Fruit fly (Drosophila melanogaster) whole organism, wandering third instar larva: ENCODE data around the gene CG13362.

Source experiments
- Abd-B ChIP-seq: fragments of >200 bp; optimal IDR thresholded peaks from 2 replicates; lab custom pipeline; 2017; ENCODE audit warnings: missing biosample characterization, missing genetic modification characterization
- CG32264 ChIP-seq: fragments of 200-800 bp; sonication (Bioruptor generic); optimal IDR thresholded peaks from 2 replicates; lab custom pipeline; 2016; ENCODE audit warnings: missing biosample characterization, missing genetic modification characterization
- CG9705 ChIP-seq: fragments of 200-800 bp; sonication (Bioruptor generic); optimal IDR thresholded peaks from 2 replicates; lab custom pipeline; 2018; ENCODE audit warnings: missing biosample characterization, mild to moderate bottlenecking, missing genetic modification characterization
- CrebA ChIP-seq: fragments of 200-800 bp; sonication (Bioruptor generic); optimal IDR thresholded peaks from 2 replicates; lab custom pipeline; 2016; ENCODE audit warnings: missing biosample characterization, mild to moderate bottlenecking, missing genetic modification characterization, borderline replicate concordance
- Dfd ChIP-seq: fragments of >200 bp; optimal IDR thresholded peaks from 2 replicates; lab custom pipeline; 2017; ENCODE audit warnings: missing biosample characterization, missing genetic modification characterization
- Dif ChIP-seq: fragments of 200-275, 200-300 bp; sonication (Bioruptor generic); optimal IDR thresholded peaks from 2 replicates; lab custom pipeline; 2018; ENCODE audit warnings: missing biosample characterization, missing genetic modification characterization; ENCODE audit not compliant: partially characterized antibody
- GATAd ChIP-seq: sonication (Bioruptor generic); optimal IDR thresholded peaks from 2 replicates; lab custom pipeline; 2016; ENCODE audit warnings: missing biosample characterization, missing genetic modification characterization
- HLH106 ChIP-seq: fragments of 200-800 bp; optimal IDR thresholded peaks from 3 replicates; lab custom pipeline; 2019; ENCODE audit warnings: missing biosample characterization, mild to moderate bottlenecking, missing genetic modification characterization, moderate library complexity
- Hnf4 ChIP-seq: fragments of 200-800 bp; sonication (Bioruptor generic); optimal IDR thresholded peaks from 2 replicates; lab custom pipeline; 2016; ENCODE audit warnings: missing biosample characterization, mild to moderate bottlenecking, missing genetic modification characterization
- Hr78 ChIP-seq: fragments of >200 bp; optimal IDR thresholded peaks from 2 replicates; lab custom pipeline; 2017; ENCODE audit warnings: missing biosample characterization, missing genetic modification characterization
- Hr83 ChIP-seq: fragments of 200-300 bp; sonication (Bioruptor generic); optimal IDR thresholded peaks from 2 replicates; lab custom pipeline; 2016; ENCODE audit warnings: missing biosample characterization, mild to moderate bottlenecking, missing genetic modification characterization, moderate library complexity; ENCODE audit not compliant: poor library complexity, severe bottlenecking
- Jra ChIP-seq: sonication (Bioruptor generic); optimal IDR thresholded peaks from 2 replicates; lab custom pipeline; 2016; ENCODE audit warnings: missing biosample characterization, missing genetic modification characterization
- Mio ChIP-seq: sonication (Bioruptor generic); optimal IDR thresholded peaks from 2 replicates; lab custom pipeline; 2016; ENCODE audit warnings: missing biosample characterization, missing genetic modification characterization
- Myc ChIP-seq: fragments of >200 bp; optimal IDR thresholded peaks from 2 replicates; lab custom pipeline; 2017
- N ChIP-seq: fragments of >200 bp; optimal IDR thresholded peaks from 2 replicates; lab custom pipeline; 2018; ENCODE audit warnings: missing biosample characterization, missing external identifiers, missing genetic modification characterization
- OdsH ChIP-seq: fragments of 200-800 bp; sonication (Bioruptor generic); optimal IDR thresholded peaks from 2 replicates; lab custom pipeline; 2016; ENCODE audit warnings: missing biosample characterization, mild to moderate bottlenecking, missing genetic modification characterization
- Rel ChIP-seq, 2 experiments: fragments of 200-800 bp; sonication (Bioruptor generic) in 1 of 2; optimal IDR thresholded peaks; 2 replicates in 1 of 2; 3 replicates in 1 of 2; lab custom pipeline; 2016 to 2019; ENCODE audit warnings: mild to moderate bottlenecking in 2 of 2, missing biosample characterization in 2 of 2, missing genetic modification characterization in 2 of 2, moderate library complexity in 1 of 2
- Sp1 ChIP-seq: fragments of 200-800 bp; sonication (Bioruptor generic); optimal IDR thresholded peaks from 3 replicates; lab custom pipeline; 2019; ENCODE audit warnings: missing biosample characterization, mild to moderate bottlenecking, missing genetic modification characterization, moderate library complexity
- Vsx2 ChIP-seq: fragments of 200-300, 225-300 bp; sonication (Bioruptor generic); optimal IDR thresholded peaks from 2 replicates; lab custom pipeline; 2018; ENCODE audit warnings: missing biosample characterization, missing genetic modification characterization; ENCODE audit not compliant: partially characterized antibody
- br ChIP-seq: fragments of 200-800 bp; sonication (Bioruptor generic); optimal IDR thresholded peaks from 2 replicates; lab custom pipeline; 2016; ENCODE audit warnings: missing biosample characterization, missing genetic modification characterization
- brk ChIP-seq: fragments of 200-800 bp; sonication (Bioruptor generic); optimal IDR thresholded peaks from 2 replicates; lab custom pipeline; 2016; ENCODE audit warnings: missing biosample characterization, mild to moderate bottlenecking, missing genetic modification characterization
- dl ChIP-seq, 2 experiments: fragments of 175-275, 200-275 bp in 1 of 2; fragments of 200-275 bp in 1 of 2; sonication (Bioruptor generic); optimal IDR thresholded peaks; lab custom pipeline; 2018; ENCODE audit warnings: mild to moderate bottlenecking in 2 of 2, missing biosample characterization in 2 of 2, missing genetic modification characterization in 2 of 2, moderate library complexity in 2 of 2; ENCODE audit not compliant: partially characterized antibody in 2 of 2, insufficient read depth in 1 of 2
- dmrt93B ChIP-seq: fragments of 200-800 bp; sonication (Bioruptor generic); optimal IDR thresholded peaks from 2 replicates; lab custom pipeline; 2018; ENCODE audit warnings: missing biosample characterization, mild to moderate bottlenecking, missing genetic modification characterization
- dsf ChIP-seq: sonication (Bioruptor generic); optimal IDR thresholded peaks from 2 replicates; lab custom pipeline; 2016; ENCODE audit warnings: missing biosample characterization, missing genetic modification characterization, borderline replicate concordance
- ey ChIP-seq: fragments of 200-800 bp; sonication (Bioruptor generic); optimal IDR thresholded peaks from 2 replicates; lab custom pipeline; 2016; ENCODE audit warnings: missing biosample characterization, missing genetic modification characterization
- foxo ChIP-seq, 2 experiments: fragments of 200-800 bp; sonication (Bioruptor generic); optimal IDR thresholded peaks; 2 replicates in 1 of 2; 3 replicates in 1 of 2; lab custom pipeline; 2016 to 2017; ENCODE audit warnings: missing biosample characterization in 2 of 2, missing genetic modification characterization in 2 of 2
- fru ChIP-seq: fragments of 200-800 bp; sonication (Bioruptor generic); optimal IDR thresholded peaks from 3 replicates; lab custom pipeline; 2016; ENCODE audit warnings: missing biosample characterization, mild to moderate bottlenecking, missing genetic modification characterization
- h ChIP-seq: fragments of 200-800 bp; sonication (Bioruptor generic); optimal IDR thresholded peaks from 3 replicates; lab custom pipeline; 2016; ENCODE audit warnings: missing biosample characterization, mild to moderate bottlenecking, missing genetic modification characterization
- jim ChIP-seq: fragments of 175-275, 200-325 bp; sonication (Bioruptor generic); optimal IDR thresholded peaks from 2 replicates; lab custom pipeline; 2016; ENCODE audit warnings: missing biosample characterization, mild to moderate bottlenecking, missing genetic modification characterization
- lola ChIP-seq: fragments of >200 bp; optimal IDR thresholded peaks from 2 replicates; lab custom pipeline; 2017; ENCODE audit warnings: missing biosample characterization, missing genetic modification characterization
- pan ChIP-seq: fragments of >200 bp; optimal IDR thresholded peaks from 2 replicates; lab custom pipeline; 2017
- psq ChIP-seq: fragments of 200-800 bp; sonication (Bioruptor generic); optimal IDR thresholded peaks from 3 replicates; lab custom pipeline; 2017; ENCODE audit warnings: missing biosample characterization, mild to moderate bottlenecking, missing genetic modification characterization, moderate library complexity
- rgr ChIP-seq: fragments of 200-800 bp; sonication (Bioruptor generic); optimal IDR thresholded peaks from 3 replicates; lab custom pipeline; 2016; ENCODE audit warnings: missing biosample characterization, mild to moderate bottlenecking, missing genetic modification characterization
- sage ChIP-seq: fragments of 200-800 bp; sonication (Bioruptor generic); optimal IDR thresholded peaks from 2 replicates; lab custom pipeline; 2016; ENCODE audit warnings: missing biosample characterization, mild to moderate bottlenecking, missing genetic modification characterization
- sv ChIP-seq: fragments of 200-800 bp; sonication (Bioruptor generic); optimal IDR thresholded peaks from 3 replicates; lab custom pipeline; 2016; ENCODE audit warnings: missing biosample characterization, missing genetic modification characterization
- tai ChIP-seq: sonication (Bioruptor generic); optimal IDR thresholded peaks from 2 replicates; lab custom pipeline; 2016; ENCODE audit warnings: missing biosample characterization, missing genetic modification characterization
- usp ChIP-seq: fragments of >200 bp; optimal IDR thresholded peaks from 2 replicates; lab custom pipeline; 2017; ENCODE audit warnings: missing biosample characterization, missing genetic modification characterization
- woc ChIP-seq: sonication (Bioruptor generic); optimal IDR thresholded peaks from 2 replicates; lab custom pipeline; 2016; ENCODE audit warnings: missing biosample characterization, mild to moderate bottlenecking, missing genetic modification characterization

The CG13362 gene

dm6 chrX:756856-757255 is 5.8 kb upstream of the CG13362 start:
- TF ChIP-seq Rel (GFP tag; optimal IDR thresholded peaks at IDR 0.05; lab: Kevin White, UChicago) (peak; percentile 12), Rel (tag; optimal IDR thresholded peaks at IDR 0.05; lab: Kevin White, UChicago) (peak; percentile 5), pan (lab: Kevin White, UChicago) (no peak), HLH106 (tag; lab: Kevin White, UChicago) (no peak), lola (GFP tag; lab: Kevin White, UChicago) (no peak), Abd-B (GFP tag; lab: Kevin White, UChicago) (no peak), h (GFP tag; lab: Kevin White, UChicago) (peak; percentile 22), Dif (GFP tag; lab: Kevin White, UChicago) (no peak), CrebA (no peak), sv (GFP tag; lab: Kevin White, UChicago) (no peak), dl (GFP tag; optimal IDR thresholded peaks at IDR 0.05; lab: Kevin White, UChicago; ENCODE audit: insufficient read depth in 1 of 2, partially characterized antibody in 2 of 2) (no peak), dmrt93B (GFP tag; lab: Kevin White, UChicago) (no peak), Hr78 (GFP tag; lab: Kevin White, UChicago) (no peak), Hr83 (GFP tag; lab: Kevin White, UChicago) (no peak), woc (no peak), foxo (GFP tag; optimal IDR thresholded peaks at IDR 0.05; lab: Kevin White, UChicago) (no peak), ey (no peak)

DNA sequence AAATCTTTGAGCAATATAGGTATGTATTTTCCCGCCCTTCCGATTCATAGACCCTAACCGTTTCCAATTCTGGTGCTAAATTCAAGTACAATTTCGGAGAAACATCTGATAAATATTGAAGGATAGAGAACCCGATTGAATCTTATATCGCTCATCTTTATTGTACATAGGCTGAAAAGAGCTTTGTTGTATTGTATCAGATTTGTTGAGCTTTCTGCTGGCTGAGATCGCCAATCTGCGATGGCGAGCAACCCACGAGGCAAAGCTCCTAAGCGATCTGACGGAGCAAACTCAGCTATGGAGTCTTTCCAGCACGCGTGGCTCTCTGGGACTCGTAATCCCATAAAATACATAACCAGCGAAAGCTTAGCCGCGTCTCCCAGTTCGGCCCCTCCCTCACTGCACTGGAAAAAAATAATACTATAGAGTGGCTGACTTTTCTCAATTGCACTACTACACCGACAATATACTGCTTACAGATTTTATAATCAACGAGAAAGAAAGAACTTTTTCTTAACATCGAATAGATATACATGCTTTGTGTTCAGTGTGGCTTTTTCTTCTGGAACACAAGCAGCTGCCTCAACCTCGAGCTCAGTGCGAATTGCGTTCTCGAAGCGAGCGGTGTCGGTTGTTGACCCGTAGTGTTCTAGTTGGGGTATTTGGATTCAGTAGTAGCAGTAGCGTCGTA is 4.7 kb upstream of the CG13362 start:
- peak; percentile 67 for TF ChIP-seq Mio (GFP tag; lab: Kevin White, UChicago)
- peak; percentile 74 for TF ChIP-seq CG32264 (GFP tag; lab: Kevin White, UChicago)
- no peak for TF ChIP-seq Abd-B (GFP tag; lab: Kevin White, UChicago)
- TF ChIP-seq tai (GFP tag; lab: Kevin White, UChicago): no peak
- peak; percentile 76 for TF ChIP-seq Sp1 (GFP tag; lab: Kevin White, UChicago)
- no peak for TF ChIP-seq Hr78 (GFP tag; lab: Kevin White, UChicago)
- TF ChIP-seq CG9705 (GFP tag; lab: Kevin White, UChicago): no peak
- TF ChIP-seq rgr (GFP tag; lab: Kevin White, UChicago): peak; percentile 92
- TF ChIP-seq sage (GFP tag; lab: Kevin White, UChicago): peak; percentile 59
- TF ChIP-seq Dfd (GFP tag; lab: Kevin White, UChicago): no peak
- TF ChIP-seq brk (GFP tag; lab: Kevin White, UChicago): no peak
- TF ChIP-seq HLH106 (tag; lab: Kevin White, UChicago): peak; percentile 80
- TF ChIP-seq Vsx2 (GFP tag; lab: Kevin White, UChicago): no peak
- TF ChIP-seq dl (GFP tag; optimal IDR thresholded peaks at IDR 0.05; lab: Kevin White, UChicago; ENCODE audit: insufficient read depth in 1 of 2, partially characterized antibody in 2 of 2): no peak
- no peak for TF ChIP-seq Myc
- TF ChIP-seq Rel (GFP tag; optimal IDR thresholded peaks at IDR 0.05; lab: Kevin White, UChicago): peak; percentile 58
- peak; percentile 54 for TF ChIP-seq Rel (tag; optimal IDR thresholded peaks at IDR 0.05; lab: Kevin White, UChicago)
- TF ChIP-seq GATAd (GFP tag; lab: Kevin White, UChicago): no peak
- TF ChIP-seq OdsH (GFP tag; lab: Kevin White, UChicago): peak; percentile 87
- TF ChIP-seq usp (GFP tag; lab: Kevin White, UChicago): no peak
- TF ChIP-seq h (GFP tag; lab: Kevin White, UChicago): peak; percentile 94
- TF ChIP-seq foxo (GFP tag; optimal IDR thresholded peaks at IDR 0.05; lab: Kevin White, UChicago): peak; percentile 28 to 91
- peak; percentile 71 for TF ChIP-seq psq
- no peak for TF ChIP-seq lola (GFP tag; lab: Kevin White, UChicago)
- TF ChIP-seq Hr83 (GFP tag; lab: Kevin White, UChicago): peak; percentile 44
- peak; percentile 66 for TF ChIP-seq woc
- TF ChIP-seq sv (GFP tag; lab: Kevin White, UChicago): peak; percentile 82
- TF ChIP-seq dsf: no peak
- no peak for TF ChIP-seq N (GFP tag; lab: Kevin White, UChicago)
- TF ChIP-seq Jra (GFP tag; lab: Kevin White, UChicago): peak; percentile 59
- TF ChIP-seq fru (GFP tag; lab: Kevin White, UChicago): peak; percentile 90
- peak; percentile 90 for TF ChIP-seq ey
- peak; percentile 89 for TF ChIP-seq br (GFP tag; lab: Kevin White, UChicago)
- no peak for TF ChIP-seq CrebA
- peak; percentile 66 for TF ChIP-seq dmrt93B (GFP tag; lab: Kevin White, UChicago)
- no peak for TF ChIP-seq pan (lab: Kevin White, UChicago)
- TF ChIP-seq Dif (GFP tag; lab: Kevin White, UChicago): no peak
- peak; percentile 86 for TF ChIP-seq Hnf4 (GFP tag; lab: Kevin White, UChicago)
- TF ChIP-seq jim (GFP tag; lab: Kevin White, UChicago): no peak
